Worm (Caenorhabditis elegans): ENCODE data around the gene math-40.

DNA sequence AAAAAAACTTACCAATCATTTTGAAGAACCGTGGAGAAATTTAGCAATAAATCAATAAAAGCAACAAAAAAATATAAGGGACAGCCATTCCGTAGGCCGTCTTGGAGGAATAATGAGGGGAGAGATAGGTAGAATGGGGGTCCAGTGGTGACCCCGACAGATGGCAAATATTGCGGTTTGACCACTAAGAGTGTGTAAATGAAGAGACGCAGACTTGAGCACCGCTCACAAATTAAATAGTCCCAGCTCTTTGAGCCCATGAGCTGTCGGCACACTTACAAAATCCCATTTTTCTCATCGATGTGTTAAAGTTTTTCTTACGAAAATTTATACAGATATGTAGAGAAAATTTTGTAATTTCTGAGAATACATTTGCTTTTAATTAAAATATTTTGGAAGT is 9.7 kb upstream of the math-40 start, which contains the start of gene fbxa-3:
- no peak for TF ChIP-seq flt-1 (GFP tag; IDR thresholded peaks at IDR 0.05)
- no peak for TF ChIP-seq ztf-29 (GFP tag; IDR thresholded peaks at IDR 0.05)
- TF ChIP-seq klf-2 (GFP tag; conservative IDR thresholded peaks at IDR 0.05) = no peak

All from whole organism, midembryonic.